Worm (Caenorhabditis elegans): ENCODE measurements around the gene K03B4.1.

The K03B4.1 gene

ce11 chrV:4710464-4710863 lies 21.3 kb downstream of the K03B4.1 start, which contains the start of gene oac-24:
TSS of gene oac-24 (plus strand) at chrV:4710764.
- TF ChIP-seq C06A6.2 (GFP tag; conservative IDR thresholded peaks at IDR 0.05) (no peak), ceh-91 (GFP tag; IDR thresholded peaks at IDR 0.05) (no peak), lsl-1 (GFP tag; optimal IDR thresholded peaks at IDR 0.05) (no peak), egrh-3 (GFP tag; IDR thresholded peaks at IDR 0.05) (no peak), mel-28 (tag; optimal IDR thresholded peaks at IDR 0.05; ENCODE audit: borderline replicate concordance) (no peak), F55B11.4 (tag; optimal IDR thresholded peaks at IDR 0.05; ENCODE audit: borderline replicate concordance, insufficient read depth) (no peak), attf-3 (GFP tag; conservative IDR thresholded peaks at IDR 0.05) (no peak), Y67H2A.10 (GFP tag; conservative IDR thresholded peaks at IDR 0.05) (no peak), F23B12.7 (tag; optimal IDR thresholded peaks at IDR 0.05; ENCODE audit: insufficient read depth) (no peak)

ce11 chrV:4719965-4720364 lies 30.8 kb downstream of the K03B4.1 start, which contains the start of gene prx-6:
TSS of gene prx-6 (minus strand) at chrV:4720093.
- TF ChIP-seq akir-1 (GFP tag; optimal IDR thresholded peaks at IDR 0.05): no peak
- TF ChIP-seq cebp-2 (GFP tag; IDR thresholded peaks at IDR 0.05): no peak
- TF ChIP-seq nfyb-1 (GFP tag; IDR thresholded peaks at IDR 0.05): no peak
- no peak for TF ChIP-seq egrh-3 (GFP tag; IDR thresholded peaks at IDR 0.05)
- TF ChIP-seq nhr-80 (tag; optimal IDR thresholded peaks at IDR 0.05): peak; percentile 39

ce11 chrV:4720884-4721464 lies 31.8 kb downstream of the K03B4.1 start:
- TF ChIP-seq lag-1 (GFP tag; IDR thresholded peaks at IDR 0.05): no peak
- TF ChIP-seq nhr-80 (tag; optimal IDR thresholded peaks at IDR 0.05): peak; percentile 72

ce11 chrV:4722314-4722713 lies 33.2 kb downstream of the K03B4.1 start, which contains the start of gene F39G3.5:
TSS of gene F39G3.5 (plus strand) at chrV:4722614.
- TF ChIP-seq sdz-38 (tag; optimal IDR thresholded peaks at IDR 0.05) (no peak), Y67H2A.10 (GFP tag; conservative IDR thresholded peaks at IDR 0.05) (no peak), ztf-3 (GFP tag; optimal IDR thresholded peaks at IDR 0.05) (no peak), K11D2.4 (GFP tag; IDR thresholded peaks at IDR 0.05) (no peak), attf-3 (GFP tag; conservative IDR thresholded peaks at IDR 0.05) (no peak), madf-8 (GFP tag; conservative IDR thresholded peaks at IDR 0.05) (no peak), ztf-22 (GFP tag; optimal IDR thresholded peaks at IDR 0.05) (no peak), F55B11.4 (tag; optimal IDR thresholded peaks at IDR 0.05; ENCODE audit: borderline replicate concordance, insufficient read depth) (no peak), athp-1 (tag; optimal IDR thresholded peaks at IDR 0.05) (no peak), F10E7.11 (tag; optimal IDR thresholded peaks at IDR 0.05) (no peak), mxl-1 (tag; optimal IDR thresholded peaks at IDR 0.05) (no peak), ceh-79 (tag; optimal IDR thresholded peaks at IDR 0.05) (no peak), F23B12.7 (tag; optimal IDR thresholded peaks at IDR 0.05; ENCODE audit: insufficient read depth) (no peak), zim-3 (tag; optimal IDR thresholded peaks at IDR 0.05) (no peak), nhr-90 (tag; optimal IDR thresholded peaks at IDR 0.05) (no peak), lin-54 (GFP tag; optimal IDR thresholded peaks at IDR 0.05) (no peak), ceh-100 (GFP tag; IDR thresholded peaks at IDR 0.05) (no peak), nfyb-1 (GFP tag; IDR thresholded peaks at IDR 0.05) (no peak)

ce11 chrV:4724453-4724852 lies 35.3 kb downstream of the K03B4.1 start, which contains the start of gene F39G3.4:
TSS of gene F39G3.4 (plus strand) at chrV:4724753.
- TF ChIP-seq Y53G8AR.9 (GFP tag; conservative IDR thresholded peaks at IDR 0.05) (no peak), mcd-1 (GFP tag; IDR thresholded peaks at IDR 0.05) (no peak), F10E7.11 (tag; optimal IDR thresholded peaks at IDR 0.05) (no peak), D2030.7 (GFP tag; IDR thresholded peaks at IDR 0.05) (no peak), die-1 (tag; optimal IDR thresholded peaks at IDR 0.05) (no peak), attf-3 (GFP tag; conservative IDR thresholded peaks at IDR 0.05) (no peak), gei-17 (GFP tag; optimal IDR thresholded peaks at IDR 0.05) (no peak), attf-6 (GFP tag; IDR thresholded peaks at IDR 0.05) (no peak), madf-8 (GFP tag; conservative IDR thresholded peaks at IDR 0.05) (no peak), unc-130 (GFP tag; optimal IDR thresholded peaks at IDR 0.05) (no peak), ceh-91 (GFP tag; IDR thresholded peaks at IDR 0.05) (no peak), repo-1 (tag; optimal IDR thresholded peaks at IDR 0.05) (no peak), let-607 (tag; optimal IDR thresholded peaks at IDR 0.05) (no peak), madf-6 (GFP tag; IDR thresholded peaks at IDR 0.05) (no peak), hsf-1 (GFP tag; IDR thresholded peaks at IDR 0.05) (no peak), nhr-27 (tag; optimal IDR thresholded peaks at IDR 0.05) (no peak)
